Fruit fly (Drosophila melanogaster) whole organism, prepupa: ENCODE data around the gene CG43182.

Source experiments
- CG16779 ChIP-seq: fragments of 200-800 bp; sonication (Bioruptor generic); optimal IDR thresholded peaks from 3 replicates; lab custom pipeline; 2017; ENCODE audit warnings: missing biosample characterization, mild to moderate bottlenecking, missing genetic modification characterization
- CG8119 ChIP-seq: fragments of 200-800 bp; sonication (Bioruptor generic); IDR thresholded peaks from 3 replicates; pipeline ENCODE4 v1.3.6; 2022; ENCODE audit warnings: missing biosample characterization, missing genetic modification characterization
- Eip93F ChIP-seq: fragments of 200-800 bp; sonication (Bioruptor generic); optimal IDR thresholded peaks from 2 replicates; lab custom pipeline; 2016; ENCODE audit warnings: missing biosample characterization, mild to moderate bottlenecking, missing genetic modification characterization
- Ets21C ChIP-seq: fragments of 200-800 bp; sonication (Bioruptor generic); optimal IDR thresholded peaks from 3 replicates; lab custom pipeline; 2016; ENCODE audit warnings: missing biosample characterization, missing genetic modification characterization
- Hr39 ChIP-seq: fragments of 200-800 bp; sonication (Bioruptor generic); optimal IDR thresholded peaks from 2 replicates; lab custom pipeline; 2016; ENCODE audit warnings: missing biosample characterization, missing genetic modification characterization
- Lpt ChIP-seq: fragments of 200-800 bp; sonication (Bioruptor generic); optimal IDR thresholded peaks from 3 replicates; lab custom pipeline; 2016; ENCODE audit warnings: missing biosample characterization, missing genetic modification characterization
- OdsH ChIP-seq: fragments of 200-800 bp; sonication (Bioruptor generic); optimal IDR thresholded peaks from 3 replicates; lab custom pipeline; 2016; ENCODE audit warnings: missing biosample characterization, missing genetic modification characterization
- Smox ChIP-seq: fragments of 200-800 bp; sonication (Bioruptor generic); optimal IDR thresholded peaks from 3 replicates; lab custom pipeline; 2016; ENCODE audit warnings: missing biosample characterization, missing genetic modification characterization
- esn ChIP-seq: fragments of 200-800 bp; sonication (Bioruptor generic); optimal IDR thresholded peaks from 2 replicates; lab custom pipeline; 2016; ENCODE audit warnings: missing biosample characterization, mild to moderate bottlenecking, missing genetic modification characterization, moderate library complexity
- fd59A ChIP-seq: fragments of 200-800 bp; sonication (Bioruptor generic); optimal IDR thresholded peaks from 2 replicates; lab custom pipeline; 2017; ENCODE audit warnings: missing biosample characterization, mild to moderate bottlenecking, missing genetic modification characterization, missing genetic modification reagents
- lz ChIP-seq: fragments of 200-800 bp; sonication (Bioruptor generic); optimal IDR thresholded peaks from 3 replicates; lab custom pipeline; 2016; ENCODE audit warnings: missing biosample characterization, missing genetic modification characterization
- pdm3 ChIP-seq: fragments of 200-800 bp; sonication (Bioruptor generic); optimal IDR thresholded peaks from 3 replicates; lab custom pipeline; 2016; ENCODE audit warnings: missing biosample characterization, missing genetic modification characterization
- ss ChIP-seq, 2 experiments: fragments of 200-800 bp; sonication (Bioruptor generic); optimal IDR thresholded peaks; 2 replicates in 1 of 2; 3 replicates in 1 of 2; lab custom pipeline; 2017 to 2018; ENCODE audit warnings: mild to moderate bottlenecking in 2 of 2, missing biosample characterization in 2 of 2, missing genetic modification characterization in 2 of 2, moderate library complexity in 1 of 2

dm6 chrX:339866-340571 is 12.8 kb upstream of the CG43182 start:
- peak; percentile 27 for TF ChIP-seq lz
- peak; percentile 53 for TF ChIP-seq pdm3 (GFP tag; lab: Kevin White, UChicago)
- TF ChIP-seq CG16779 (tag; lab: Kevin White, UChicago) = no peak
- peak; percentile 31 for TF ChIP-seq esn (GFP tag; lab: Kevin White, UChicago)
- TF ChIP-seq ss (GFP tag; optimal IDR thresholded peaks at IDR 0.05; lab: Kevin White, UChicago) = peak in 1 of 2 experiments; percentile 12
- TF ChIP-seq Smox (GFP tag; lab: Kevin White, UChicago) = peak; percentile 43
- TF ChIP-seq Ets21C (GFP tag; lab: Kevin White, UChicago) = peak; percentile 8
- TF ChIP-seq Lpt (GFP tag; lab: Kevin White, UChicago) = peak; percentile 6
- peak; percentile 43 for TF ChIP-seq OdsH (GFP tag; lab: Kevin White, UChicago)
- peak; percentile 49; the same call in 1 of the 3 replicates for TF ChIP-seq CG8119 (GFP tag; lab: Robert Waterston, UW)
- TF ChIP-seq fd59A (GFP tag; lab: Kevin White, UChicago) = no peak
- TF ChIP-seq Hr39 (GFP tag; lab: Kevin White, UChicago) = peak; percentile 17
- TF ChIP-seq Eip93F (GFP tag; lab: Kevin White, UChicago) = no peak
